Fruit fly (Drosophila melanogaster) whole organism, prepupa: ENCODE results near the gene bdl.

ENCODE experiments used
- CG10631 ChIP-seq: fragments of 200-800 bp; sonication (Bioruptor generic); optimal IDR thresholded peaks from 2 replicates; lab custom pipeline; 2016; ENCODE audit warnings: missing biosample characterization, missing genetic modification characterization
- CG10669 ChIP-seq: fragments of 200-800 bp; sonication (Bioruptor generic); optimal IDR thresholded peaks from 3 replicates; lab custom pipeline; 2018; ENCODE audit warnings: missing biosample characterization, mild to moderate bottlenecking, missing genetic modification characterization, moderate library complexity
- CG11294 ChIP-seq: fragments of 200-800 bp; sonication (Bioruptor generic); IDR thresholded peaks from 2 replicates; pipeline ENCODE4 v1.3.6; 2022; ENCODE audit warnings: missing biosample characterization, missing genetic modification characterization
- CG11762 ChIP-seq: fragments of 200-800 bp; sonication (Bioruptor generic); optimal IDR thresholded peaks from 3 replicates; lab custom pipeline; 2016; ENCODE audit warnings: missing biosample characterization, missing genetic modification characterization; ENCODE audit not compliant: insufficient read depth
- CG11902 ChIP-seq: fragments of 200-800 bp; sonication (Bioruptor generic); optimal IDR thresholded peaks from 3 replicates; lab custom pipeline; 2016; ENCODE audit warnings: missing biosample characterization, missing genetic modification characterization
- CG15336 ChIP-seq: fragments of 200-800 bp; sonication (Bioruptor generic); IDR thresholded peaks from 2 replicates; pipeline ENCODE4 v1.3.6; 2022; ENCODE audit warnings: missing biosample characterization, missing genetic modification characterization
- CG16779 ChIP-seq: fragments of 200-800 bp; sonication (Bioruptor generic); optimal IDR thresholded peaks from 3 replicates; lab custom pipeline; 2017; ENCODE audit warnings: missing biosample characterization, mild to moderate bottlenecking, missing genetic modification characterization
- CG3032 ChIP-seq: fragments of 200-800 bp; optimal IDR thresholded peaks from 2 replicates; lab custom pipeline; 2019; ENCODE audit warnings: missing biosample characterization, mild to moderate bottlenecking, missing genetic modification characterization, moderate library complexity
- CG31627 ChIP-seq: fragments of 200-800 bp; sonication (Bioruptor generic); optimal IDR thresholded peaks from 3 replicates; lab custom pipeline; 2016; ENCODE audit warnings: missing biosample characterization, missing genetic modification characterization
- CG32006 ChIP-seq: fragments of 200-800 bp; sonication (Bioruptor generic); optimal IDR thresholded peaks from 3 replicates; lab custom pipeline; 2017; ENCODE audit warnings: missing biosample characterization, mild to moderate bottlenecking, missing genetic modification characterization
- CG34406 ChIP-seq: fragments of 200-800 bp; sonication (Bioruptor generic); optimal IDR thresholded peaks from 3 replicates; lab custom pipeline; 2016; ENCODE audit warnings: missing biosample characterization, missing genetic modification characterization
- CG3919 ChIP-seq: fragments of 200-800 bp; sonication (Bioruptor generic); optimal IDR thresholded peaks from 3 replicates; lab custom pipeline; 2016; ENCODE audit warnings: missing biosample characterization, missing genetic modification characterization
- CG4318 ChIP-seq: fragments of 200-800 bp; sonication (Bioruptor generic); optimal IDR thresholded peaks from 3 replicates; lab custom pipeline; 2017; ENCODE audit warnings: missing biosample characterization, mild to moderate bottlenecking, missing genetic modification characterization
- CG6276 ChIP-seq: fragments of 200-800 bp; sonication (Bioruptor generic); optimal IDR thresholded peaks from 2 replicates; lab custom pipeline; 2017; ENCODE audit warnings: missing biosample characterization, mild to moderate bottlenecking, missing genetic modification characterization
- CG6792 ChIP-seq: fragments of 200-800 bp; sonication (Bioruptor generic); optimal IDR thresholded peaks from 3 replicates; lab custom pipeline; 2016; ENCODE audit warnings: missing biosample characterization, missing genetic modification characterization
- CG6854 ChIP-seq: fragments of 200-800 bp; sonication (Bioruptor generic); optimal IDR thresholded peaks from 2 replicates; lab custom pipeline; 2017; ENCODE audit warnings: missing biosample characterization, mild to moderate bottlenecking, missing genetic modification characterization
- CG7368 ChIP-seq: fragments of 200-800 bp; sonication (Bioruptor generic); optimal IDR thresholded peaks from 3 replicates; lab custom pipeline; 2016; ENCODE audit warnings: missing biosample characterization, missing genetic modification characterization
- CG8319 ChIP-seq: fragments of 200-800 bp; sonication (Bioruptor generic); optimal IDR thresholded peaks from 3 replicates; lab custom pipeline; 2016; ENCODE audit warnings: missing biosample characterization, missing genetic modification characterization
- CG9139 ChIP-seq: fragments of 200-800 bp; sonication (Bioruptor generic); optimal IDR thresholded peaks from 3 replicates; lab custom pipeline; 2017; ENCODE audit warnings: missing biosample characterization, mild to moderate bottlenecking, missing genetic modification characterization
- Eip75B ChIP-seq: fragments of 200-800 bp; sonication (Bioruptor generic); optimal IDR thresholded peaks from 3 replicates; lab custom pipeline; 2016; ENCODE audit warnings: missing biosample characterization, missing genetic modification characterization
- Eip78C ChIP-seq: fragments of 200-800 bp; sonication (Bioruptor generic); peaks from one replicate; lab custom pipeline; 2016; ENCODE audit warnings: missing biosample characterization, missing genetic modification characterization
- Ets96B ChIP-seq: fragments of 200-800 bp; optimal IDR thresholded peaks from 2 replicates; lab custom pipeline; 2019; ENCODE audit warnings: missing biosample characterization, mild to moderate bottlenecking, missing genetic modification characterization, moderate library complexity
- Gug ChIP-seq: fragments of 200-800 bp; sonication (Bioruptor generic); IDR thresholded peaks from 2 replicates; pipeline ENCODE4 v1.3.6; 2022; ENCODE audit warnings: missing biosample characterization, missing genetic modification characterization
- Hr38 ChIP-seq: sonication (Bioruptor generic); optimal IDR thresholded peaks from 2 replicates; lab custom pipeline; 2016; ENCODE audit warnings: missing biosample characterization, missing genetic modification characterization
- Hr39 ChIP-seq: fragments of 200-800 bp; sonication (Bioruptor generic); optimal IDR thresholded peaks from 2 replicates; lab custom pipeline; 2016; ENCODE audit warnings: missing biosample characterization, missing genetic modification characterization
- Hr4 ChIP-seq: fragments of 200-800 bp; sonication (Bioruptor generic); optimal IDR thresholded peaks from 3 replicates; lab custom pipeline; 2016; ENCODE audit warnings: missing biosample characterization, missing genetic modification characterization
- Lpt ChIP-seq: fragments of 200-800 bp; sonication (Bioruptor generic); optimal IDR thresholded peaks from 3 replicates; lab custom pipeline; 2016; ENCODE audit warnings: missing biosample characterization, missing genetic modification characterization
- Met ChIP-seq: fragments of 200-800 bp; sonication (Bioruptor generic); optimal IDR thresholded peaks from 3 replicates; lab custom pipeline; 2016; ENCODE audit warnings: missing biosample characterization, missing genetic modification characterization
- Smox ChIP-seq: fragments of 200-800 bp; sonication (Bioruptor generic); optimal IDR thresholded peaks from 3 replicates; lab custom pipeline; 2016; ENCODE audit warnings: missing biosample characterization, missing genetic modification characterization
- Sox102F ChIP-seq: fragments of 200-800 bp; sonication (Bioruptor generic); optimal IDR thresholded peaks from 2 replicates; lab custom pipeline; 2016; ENCODE audit warnings: missing biosample characterization, mild to moderate bottlenecking, missing genetic modification characterization
- Sox15 ChIP-seq: fragments of 200-800 bp; sonication (Bioruptor generic); optimal IDR thresholded peaks from 3 replicates; lab custom pipeline; 2016; ENCODE audit warnings: missing biosample characterization, missing genetic modification characterization
- acj6 ChIP-seq: fragments of 200-800 bp; sonication (Bioruptor generic); optimal IDR thresholded peaks from 3 replicates; lab custom pipeline; 2016; ENCODE audit warnings: missing biosample characterization, missing genetic modification characterization
- cyc ChIP-seq: fragments of 200-800 bp; sonication (Bioruptor generic); optimal IDR thresholded peaks from 3 replicates; lab custom pipeline; 2016; ENCODE audit warnings: missing biosample characterization, missing genetic modification characterization
- eg ChIP-seq: fragments of 200-800 bp; sonication (Bioruptor generic); IDR thresholded peaks from 3 replicates; pipeline ENCODE4 v1.3.6; 2022; ENCODE audit warnings: missing biosample characterization, missing genetic modification characterization
- esn ChIP-seq: fragments of 200-800 bp; sonication (Bioruptor generic); optimal IDR thresholded peaks from 2 replicates; lab custom pipeline; 2016; ENCODE audit warnings: missing biosample characterization, mild to moderate bottlenecking, missing genetic modification characterization, moderate library complexity
- fd59A ChIP-seq: fragments of 200-800 bp; sonication (Bioruptor generic); optimal IDR thresholded peaks from 2 replicates; lab custom pipeline; 2017; ENCODE audit warnings: missing biosample characterization, mild to moderate bottlenecking, missing genetic modification characterization, missing genetic modification reagents
- fd85E ChIP-seq: fragments of 200-800 bp; sonication (Bioruptor generic); optimal IDR thresholded peaks from 3 replicates; lab custom pipeline; 2016; ENCODE audit warnings: missing biosample characterization, missing genetic modification characterization
- fkh ChIP-seq: fragments of 200-800 bp; sonication (Bioruptor generic); optimal IDR thresholded peaks from 3 replicates; lab custom pipeline; 2017; ENCODE audit warnings: missing biosample characterization, mild to moderate bottlenecking, missing genetic modification characterization, moderate library complexity
- lz ChIP-seq: fragments of 200-800 bp; sonication (Bioruptor generic); optimal IDR thresholded peaks from 3 replicates; lab custom pipeline; 2016; ENCODE audit warnings: missing biosample characterization, missing genetic modification characterization
- net ChIP-seq: fragments of 200-800 bp; sonication (Bioruptor generic); optimal IDR thresholded peaks from 3 replicates; lab custom pipeline; 2016; ENCODE audit warnings: missing biosample characterization, missing genetic modification characterization
- pdm3 ChIP-seq: fragments of 200-800 bp; sonication (Bioruptor generic); optimal IDR thresholded peaks from 3 replicates; lab custom pipeline; 2016; ENCODE audit warnings: missing biosample characterization, missing genetic modification characterization
- salr ChIP-seq, 2 experiments: fragments of 200-800 bp; sonication (Bioruptor generic); optimal IDR thresholded peaks; 3 replicates each; lab custom pipeline; 2016 to 2018; ENCODE audit warnings: missing biosample characterization in 2 of 2, missing genetic modification characterization in 2 of 2, mild to moderate bottlenecking in 1 of 2
- spab ChIP-seq: fragments of 200-800 bp; sonication (Bioruptor generic); optimal IDR thresholded peaks from 2 replicates; lab custom pipeline; 2017; ENCODE audit warnings: missing biosample characterization, mild to moderate bottlenecking, missing genetic modification characterization, missing genetic modification reagents
- ss ChIP-seq, 2 experiments: fragments of 200-800 bp; sonication (Bioruptor generic); optimal IDR thresholded peaks; 2 replicates in 1 of 2; 3 replicates in 1 of 2; lab custom pipeline; 2017 to 2018; ENCODE audit warnings: mild to moderate bottlenecking in 2 of 2, missing biosample characterization in 2 of 2, missing genetic modification characterization in 2 of 2, moderate library complexity in 1 of 2
- svp ChIP-seq: fragments of 200-800 bp; sonication (Bioruptor generic); peaks from one replicate; lab custom pipeline; 2016; ENCODE audit warnings: missing biosample characterization, missing genetic modification characterization
- topi ChIP-seq: fragments of 200-800 bp; sonication (Bioruptor generic); optimal IDR thresholded peaks from 3 replicates; lab custom pipeline; 2016; ENCODE audit warnings: missing biosample characterization, missing genetic modification characterization

bdl gene

dm6 chr2L:4282681-4283343, 41.5 kb upstream of the bdl start, which contains the start of gene tutl (continued):
- TF ChIP-seq svp, result peak; percentile 99
- peak; percentile 97 for TF ChIP-seq Met (GFP tag; lab: Kevin White, UChicago)
- peak; percentile 90 for TF ChIP-seq CG3032 (tag; lab: Kevin White, UChicago)
- TF ChIP-seq acj6 (GFP tag; lab: Kevin White, UChicago), result peak; percentile 95
- TF ChIP-seq Lpt, result peak; percentile 72
- TF ChIP-seq CG11294 (GFP tag; lab: Robert Waterston, UW), result peak; percentile 48; the same call in 1 of the 2 replicates
- TF ChIP-seq CG11902 (GFP tag; lab: Kevin White, UChicago), result peak; percentile 91
- TF ChIP-seq CG3919 (GFP tag; lab: Kevin White, UChicago), result peak; percentile 94
- TF ChIP-seq CG15336 (GFP tag; lab: Robert Waterston, UW), result peak; percentile 78
- TF ChIP-seq fd59A (GFP tag; lab: Kevin White, UChicago), result peak; percentile 85
- peak; percentile 84 for TF ChIP-seq fd85E (GFP tag; lab: Kevin White, UChicago)
- TF ChIP-seq CG6854 (GFP tag; lab: Kevin White, UChicago), result peak; percentile 83
- peak; percentile 99 for TF ChIP-seq Eip78C
- TF ChIP-seq ss (GFP tag; optimal IDR thresholded peaks at IDR 0.05; lab: Kevin White, UChicago), result peak; percentile 85 to 87
- TF ChIP-seq CG16779 (tag; lab: Kevin White, UChicago), result peak; percentile 77
- peak; percentile 48 for TF ChIP-seq CG6276
- peak; percentile 94 for TF ChIP-seq Hr39 (GFP tag; lab: Kevin White, UChicago)
- peak; percentile 89 for TF ChIP-seq net
- no peak for TF ChIP-seq Hr38 (GFP tag; lab: Kevin White, UChicago)
- TF ChIP-seq fkh (GFP tag; lab: Kevin White, UChicago), result peak; percentile 58
- TF ChIP-seq CG9139 (GFP tag; lab: Kevin White, UChicago), result peak; percentile 64
- TF ChIP-seq lz (GFP tag; lab: Kevin White, UChicago), result peak; percentile 96
- peak; percentile 92 for TF ChIP-seq pdm3 (GFP tag; lab: Kevin White, UChicago)
- TF ChIP-seq eg (GFP tag; lab: Robert Waterston, UW), result peak; percentile 57
- TF ChIP-seq CG4318 (GFP tag; lab: Kevin White, UChicago), result peak; percentile 66
- TF ChIP-seq spab (GFP tag; lab: Kevin White, UChicago), result peak; percentile 92
- peak; percentile 96 for TF ChIP-seq Eip75B (GFP tag; lab: Kevin White, UChicago)
- TF ChIP-seq salr (GFP tag; optimal IDR thresholded peaks at IDR 0.05; lab: Kevin White, UChicago), result peak; percentile 81 to 82
- TF ChIP-seq Sox102F (GFP tag; lab: Kevin White, UChicago), result peak; percentile 94
- TF ChIP-seq CG11762 (GFP tag; lab: Kevin White, UChicago), result peak; percentile 90
- TF ChIP-seq CG31627, result peak; percentile 95
- TF ChIP-seq CG8319 (GFP tag; lab: Kevin White, UChicago), result peak; percentile 88
- peak; percentile 94 for TF ChIP-seq CG6792 (GFP tag; lab: Kevin White, UChicago)

dm6 chr2L:4286014-4286527, 38.3 kb upstream of the bdl start:
- peak; percentile 18 for TF ChIP-seq Smox
- TF ChIP-seq CG32006, result peak; percentile 58
- TF ChIP-seq CG6792 (GFP tag; lab: Kevin White, UChicago), result peak; percentile 6
- TF ChIP-seq CG9139 (GFP tag; lab: Kevin White, UChicago), result no peak
- TF ChIP-seq Gug (GFP tag; lab: Robert Waterston, UW), result no peak
- no peak for TF ChIP-seq CG11294 (GFP tag; lab: Robert Waterston, UW)
- no peak for TF ChIP-seq Ets96B (tag; lab: Kevin White, UChicago)
- TF ChIP-seq Met (GFP tag; lab: Kevin White, UChicago), result peak; percentile 23
- no peak for TF ChIP-seq fd59A (GFP tag; lab: Kevin White, UChicago)
- TF ChIP-seq Sox15, result no peak
- no peak for TF ChIP-seq CG10631 (GFP tag; lab: Kevin White, UChicago)
- no peak for TF ChIP-seq Hr4 (GFP tag; lab: Kevin White, UChicago)
- no peak for TF ChIP-seq Lpt
- peak; percentile 1 for TF ChIP-seq CG31627
- TF ChIP-seq CG7368 (GFP tag; lab: Kevin White, UChicago), result no peak
- peak; percentile 9 for TF ChIP-seq Hr39 (GFP tag; lab: Kevin White, UChicago)
- no peak for TF ChIP-seq Hr38 (GFP tag; lab: Kevin White, UChicago)
- TF ChIP-seq CG11902 (GFP tag; lab: Kevin White, UChicago), result no peak
- peak in 1 of 2 experiments; percentile 8 for TF ChIP-seq salr (GFP tag; optimal IDR thresholded peaks at IDR 0.05; lab: Kevin White, UChicago)
- TF ChIP-seq topi (GFP tag; lab: Kevin White, UChicago), result no peak
- TF ChIP-seq Sox102F (GFP tag; lab: Kevin White, UChicago), result peak; percentile 34
- peak; percentile 20 for TF ChIP-seq esn (GFP tag; lab: Kevin White, UChicago)
- TF ChIP-seq fkh (GFP tag; lab: Kevin White, UChicago), result peak; percentile 63
- TF ChIP-seq Eip78C, result peak; percentile 77
- TF ChIP-seq CG10669 (GFP tag; lab: Kevin White, UChicago), result no peak
- peak; percentile 21 for TF ChIP-seq cyc (GFP tag; lab: Kevin White, UChicago)
- TF ChIP-seq net, result peak; percentile 16
- peak; percentile 5 for TF ChIP-seq Eip75B (GFP tag; lab: Kevin White, UChicago)
- peak; percentile 1 for TF ChIP-seq CG3919 (GFP tag; lab: Kevin White, UChicago)
- peak; percentile 7 for TF ChIP-seq CG34406 (GFP tag; lab: Kevin White, UChicago)
